Fruit fly (Drosophila melanogaster): ENCODE results near the gene mew.

Gene mew

dm6 chrX:13281244-13281877, 23.1 kb upstream of the mew start (continued):
- TF ChIP-seq unpg (GFP tag; optimal IDR thresholded peaks at IDR 0.05) (no peak), stwl (tag; optimal IDR thresholded peaks at IDR 0.05) (no peak), Side (GFP tag; optimal IDR thresholded peaks at IDR 0.05) (no peak), pnt (GFP tag; optimal IDR thresholded peaks at IDR 0.05) (no peak), CG30431 (GFP tag; optimal IDR thresholded peaks at IDR 0.05) (no peak), vvl (GFP tag; IDR thresholded peaks at IDR 0.05) (no peak), Hey (tag; optimal IDR thresholded peaks at IDR 0.05) (no peak), jumu (GFP tag; optimal IDR thresholded peaks at IDR 0.05) (no peak), NFAT (GFP tag; IDR thresholded peaks at IDR 0.05) (no peak), ase (GFP tag; IDR thresholded peaks at IDR 0.05) (no peak), tgo (GFP tag; IDR thresholded peaks at IDR 0.05) (no peak), pfk (GFP tag; optimal IDR thresholded peaks at IDR 0.05) (no peak), CG12155 (GFP tag; optimal IDR thresholded peaks at IDR 0.05) (no peak), Ets65A (GFP tag) (peak; percentile 36), CG7963 (GFP tag; IDR thresholded peaks at IDR 0.05; ENCODE audit: partially characterized antibody) (no peak), CG33213 (GFP tag; optimal IDR thresholded peaks at IDR 0.05) (no peak), ham (GFP tag; IDR thresholded peaks at IDR 0.05) (no peak), CG4820 (GFP tag; optimal IDR thresholded peaks at IDR 0.05) (no peak), CG18011 (GFP tag; optimal IDR thresholded peaks at IDR 0.05) (no peak), CG6654 (GFP tag; optimal IDR thresholded peaks at IDR 0.05) (no peak), CG8765 (GFP tag; IDR thresholded peaks at IDR 0.05) (no peak), CG11504 (tag; optimal IDR thresholded peaks at IDR 0.05) (no peak), Hmx (GFP tag; optimal IDR thresholded peaks at IDR 0.05) (no peak), MTF-1 (GFP tag; optimal IDR thresholded peaks at IDR 0.05; ENCODE audit: borderline replicate concordance) (no peak), fd64A (GFP tag; optimal IDR thresholded peaks at IDR 0.05) (peak; percentile 16), CG15696 (tag; optimal IDR thresholded peaks at IDR 0.05) (no peak), CG9215 (GFP tag; IDR thresholded peaks at IDR 0.05) (no peak), ara (GFP tag; IDR thresholded peaks at IDR 0.05) (no peak), Drgx (GFP tag; IDR thresholded peaks at IDR 0.05) (no peak), Tbp (GFP tag; optimal IDR thresholded peaks at IDR 0.05) (no peak), Xrp1 (GFP tag; IDR thresholded peaks at IDR 0.05) (no peak), Usf (GFP tag; optimal IDR thresholded peaks at IDR 0.05) (no peak), klu (GFP tag; IDR thresholded peaks at IDR 0.05) (no peak), danr (GFP tag; IDR thresholded peaks at IDR 0.05) (no peak), CG14441 (GFP tag; IDR thresholded peaks at IDR 0.05) (no peak), CG7839 (tag; optimal IDR thresholded peaks at IDR 0.05) (peak; percentile 9), pan (optimal IDR thresholded peaks at IDR 0.05) (no peak), pan (GFP tag; optimal IDR thresholded peaks at IDR 0.05 in 1 of 2, IDR thresholded peaks at IDR 0.05 in 1 of 2) (no peak), CG7928 (GFP tag; optimal IDR thresholded peaks at IDR 0.05) (no peak), zfh2 (GFP tag; optimal IDR thresholded peaks at IDR 0.05) (peak; percentile 1), tll (GFP tag; optimal IDR thresholded peaks at IDR 0.05) (no peak), CG18599 (GFP tag; optimal IDR thresholded peaks at IDR 0.05) (no peak), amos (GFP tag; IDR thresholded peaks at IDR 0.05; ENCODE audit: partially characterized antibody) (no peak), D19B (GFP tag; optimal IDR thresholded peaks at IDR 0.05) (no peak), Adf1 (GFP tag; IDR thresholded peaks at IDR 0.05) (no peak), odd (GFP tag; optimal IDR thresholded peaks at IDR 0.05) (no peak), bigmax (GFP tag; optimal IDR thresholded peaks at IDR 0.05) (no peak), CG10274 (GFP tag; optimal IDR thresholded peaks at IDR 0.05) (no peak), Hr51 (GFP tag; optimal IDR thresholded peaks at IDR 0.05) (no peak), wdn (GFP tag; IDR thresholded peaks at IDR 0.05) (no peak), E2f2 (GFP tag; IDR thresholded peaks at IDR 0.05) (no peak)
